Worm (Caenorhabditis elegans) whole organism, L1 larva: ENCODE results near the gene ZK550.2.

Experiments
- irx-1 ChIP-seq: sonication (generic microtip); optimal IDR thresholded peaks from 2 replicates; lab custom pipeline; 2016; ENCODE audit warnings: missing genetic modification characterization, missing compliant biosample characterization
- lin-35 ChIP-seq, 2 experiments: fragments of 150-350 bp; optimal IDR thresholded peaks; 2 replicates each; lab custom pipeline; 2014; ENCODE audit warnings: missing biosample characterization in 2 of 2, missing genetic modification characterization in 2 of 2, missing genetic modification reagents in 2 of 2
- nhr-71 ChIP-seq: sonication (generic microtip); optimal IDR thresholded peaks from 2 replicates; lab custom pipeline; 2016; ENCODE audit warnings: mild to moderate bottlenecking, missing genetic modification characterization, moderate library complexity, missing compliant biosample characterization
- nhr-84 ChIP-seq: sonication (generic microtip); optimal IDR thresholded peaks from 2 replicates; lab custom pipeline; 2017; ENCODE audit warnings: missing biosample characterization, missing genetic modification characterization
- snpc-4 ChIP-seq: fragments of 150-350 bp; optimal IDR thresholded peaks from 2 replicates; lab custom pipeline; 2014; ENCODE audit warnings: missing biosample characterization, missing genetic modification characterization
- tbx-2 ChIP-seq: sonication (generic microtip); optimal IDR thresholded peaks from 2 replicates; lab custom pipeline; 2016; ENCODE audit warnings: missing genetic modification characterization, missing compliant biosample characterization

ce11 chrIV:17209309-17209708 is 36.1 kb upstream of the ZK550.2 start:
- no peak for TF ChIP-seq irx-1 (tag; lab: Kevin White, UChicago)
- peak; percentile 13 for TF ChIP-seq nhr-71 (tag; lab: Kevin White, UChicago)
- no peak for TF ChIP-seq nhr-84 (tag; lab: Kevin White, UChicago)
- no peak for TF ChIP-seq tbx-2 (tag; lab: Kevin White, UChicago)
- TF ChIP-seq lin-35 (GFP tag; optimal IDR thresholded peaks at IDR 0.05; lab: Kevin White, UChicago) = no peak
- no peak for TF ChIP-seq snpc-4 (tag; lab: Kevin White, UChicago)
